Fruit fly (Drosophila melanogaster): ENCODE data around the gene X11L.

X11L gene

dm6 chrX:17579782-17580451, 19.5 kb upstream of the X11L start, which contains the start of gene CG12991 (continued):
- peak; percentile 30 for TF ChIP-seq Fer3 (tag; optimal IDR thresholded peaks at IDR 0.05)
- TF ChIP-seq run (tag; optimal IDR thresholded peaks at IDR 0.05), result no peak
- TF ChIP-seq CG13296 (GFP tag; optimal IDR thresholded peaks at IDR 0.05), result peak; percentile 15
- no peak for TF ChIP-seq Optix (GFP tag; IDR thresholded peaks at IDR 0.05)
- no peak for TF ChIP-seq prd (optimal IDR thresholded peaks at IDR 0.05)
- 0 out of 3 replicates have a peak, but pooled peaks have one; percentile 24 for TF ChIP-seq prd (GFP tag; IDR thresholded peaks at IDR 0.05)
- TF ChIP-seq twi (tag; optimal IDR thresholded peaks at IDR 0.05), result no peak
- TF ChIP-seq C15 (GFP tag; IDR thresholded peaks at IDR 0.05), result 0 out of 3 replicates have a peak, but pooled peaks have one; percentile 36
- TF ChIP-seq Dbx (GFP tag; IDR thresholded peaks at IDR 0.05), result peak; percentile 39; the same call in 1 of the 3 replicates
- no peak for TF ChIP-seq dati (GFP tag; IDR thresholded peaks at IDR 0.05)
- TF ChIP-seq zen (tag; optimal IDR thresholded peaks at IDR 0.05), result no peak
- TF ChIP-seq Abd-B (GFP tag; optimal IDR thresholded peaks at IDR 0.05), result no peak
- TF ChIP-seq MESR4 (GFP tag; optimal IDR thresholded peaks at IDR 0.05), result peak; percentile 39
- peak; percentile 5 for TF ChIP-seq odd (GFP tag; optimal IDR thresholded peaks at IDR 0.05)
- peak; percentile 15; the same call in 1 of the 2 replicates for TF ChIP-seq Ptx1 (GFP tag; IDR thresholded peaks at IDR 0.05)
- TF ChIP-seq CG12659 (GFP tag; optimal IDR thresholded peaks at IDR 0.05), result peak; percentile 10
- peak; percentile 27 for TF ChIP-seq CG17359 (tag; optimal IDR thresholded peaks at IDR 0.05)
- TF ChIP-seq CG9727 (GFP tag; optimal IDR thresholded peaks at IDR 0.05), result no peak
- TF ChIP-seq E2f2 (GFP tag; IDR thresholded peaks at IDR 0.05), result no peak
- TF ChIP-seq nom (GFP tag; optimal IDR thresholded peaks at IDR 0.05), result peak; percentile 39
- TF ChIP-seq slbo (GFP tag; IDR thresholded peaks at IDR 0.05), result peak; percentile 38; the same call in 1 of the 2 replicates
- peak; percentile 59 for TF ChIP-seq Med (GFP tag)
- TF ChIP-seq Bteb2 (GFP tag; optimal IDR thresholded peaks at IDR 0.05), result peak; percentile 9
- no peak for TF ChIP-seq klu (GFP tag; IDR thresholded peaks at IDR 0.05)
- no peak for TF ChIP-seq tap (tag; optimal IDR thresholded peaks at IDR 0.05)
- peak; percentile 52; the same call in 1 of the 2 replicates for TF ChIP-seq CG32532 (GFP tag; IDR thresholded peaks at IDR 0.05)
- TF ChIP-seq amos (GFP tag; IDR thresholded peaks at IDR 0.05; ENCODE audit: partially characterized antibody), result no peak; the same call in 1 of the 2 replicates
- TF ChIP-seq Aef1 (GFP tag; IDR thresholded peaks at IDR 0.05), result peak; percentile 43; the same call in 2 of the 3 replicates
- TF ChIP-seq CG18262 (tag; optimal IDR thresholded peaks at IDR 0.05), result no peak
- TF ChIP-seq tup (GFP tag; optimal IDR thresholded peaks at IDR 0.05), result no peak
- peak; percentile 78 for TF ChIP-seq CG4360 (GFP tag; IDR thresholded peaks at IDR 0.05)
- TF ChIP-seq CG2202 (tag; optimal IDR thresholded peaks at IDR 0.05), result no peak
- TF ChIP-seq CG1602 (GFP tag; optimal IDR thresholded peaks at IDR 0.05), result no peak
- TF ChIP-seq CG12219 (GFP tag; optimal IDR thresholded peaks at IDR 0.05), result peak; percentile 8
- TF ChIP-seq CG3281 (GFP tag; optimal IDR thresholded peaks at IDR 0.05), result peak; percentile 36
- TF ChIP-seq CG9932 (GFP tag; IDR thresholded peaks at IDR 0.05), result 0 out of 2 replicates have a peak, but pooled peaks have one; percentile 13
- TF ChIP-seq onecut (GFP tag; IDR thresholded peaks at IDR 0.05), result peak; percentile 91
- no peak for TF ChIP-seq CG12236 (GFP tag; optimal IDR thresholded peaks at IDR 0.05)
- TF ChIP-seq CG6791 (GFP tag; IDR thresholded peaks at IDR 0.05; ENCODE audit: partially characterized antibody), result no peak
- peak; percentile 47 for TF ChIP-seq CG6765 (GFP tag; optimal IDR thresholded peaks at IDR 0.05)
- no peak for TF ChIP-seq pan (optimal IDR thresholded peaks at IDR 0.05)
- peak in 1 of 2 experiments; percentile 56 for TF ChIP-seq pan (GFP tag; optimal IDR thresholded peaks at IDR 0.05 in 1 of 2, IDR thresholded peaks at IDR 0.05 in 1 of 2)
- TF ChIP-seq CG1233 (GFP tag; optimal IDR thresholded peaks at IDR 0.05), result no peak
- 0 out of 4 replicates have a peak, but pooled peaks have one; percentile 32 for TF ChIP-seq chinmo (GFP tag; IDR thresholded peaks at IDR 0.05; ENCODE audit: partially characterized antibody)
- no peak for TF ChIP-seq CG10147 (GFP tag; optimal IDR thresholded peaks at IDR 0.05)
- TF ChIP-seq PHDP (tag; optimal IDR thresholded peaks at IDR 0.05), result peak; percentile 5
- peak; percentile 30 for TF ChIP-seq CG15269 (tag; optimal IDR thresholded peaks at IDR 0.05)
- no peak for TF ChIP-seq CG4404 (GFP tag; IDR thresholded peaks at IDR 0.05)
- TF ChIP-seq Drgx (GFP tag; IDR thresholded peaks at IDR 0.05), result 0 out of 2 replicates have a peak, but pooled peaks have one; percentile 8

Data from whole organism, embryonic.